Fruit fly (Drosophila melanogaster) whole organism, embryonic: ENCODE data around the gene JMJD5.

Experiments used
- Ada2b ChIP-seq: fragments of 200-800 bp; sonication (Bioruptor generic); IDR thresholded peaks from 2 replicates; pipeline ENCODE4 v1.3.6; 2022; ENCODE audit warnings: missing biosample characterization, missing genetic modification characterization
- BEAF-32 ChIP-seq: fragments of 200-800 bp; sonication (Bioruptor generic); optimal IDR thresholded peaks from 3 replicates; lab custom pipeline; 2017; ENCODE audit warnings: missing biosample characterization, missing genetic modification characterization, mild to moderate bottlenecking, moderate library complexity, missing genetic modification reagents
- Bgb ChIP-seq: fragments of 200-800 bp; sonication (Bioruptor generic); IDR thresholded peaks from 2 replicates; pipeline ENCODE4 v1.3.6; 2022; ENCODE audit warnings: missing biosample characterization, missing genetic modification characterization; ENCODE audit not compliant: partially characterized antibody
- CG10147 ChIP-seq: fragments of 200-800 bp; sonication (Bioruptor generic); optimal IDR thresholded peaks from 2 replicates; lab custom pipeline; 2019; ENCODE audit warnings: missing biosample characterization, mild to moderate bottlenecking, missing genetic modification characterization, moderate library complexity
- CG10366 ChIP-seq: fragments of 200-800 bp; sonication (Bioruptor generic); IDR thresholded peaks from 2 replicates; pipeline ENCODE4 v1.3.6; 2022; ENCODE audit warnings: missing biosample characterization, missing genetic modification characterization
- CG10959 ChIP-seq: fragments of 200-800 bp; sonication (Bioruptor generic); IDR thresholded peaks from 2 replicates; pipeline ENCODE4 v1.3.6; 2022; ENCODE audit warnings: missing biosample characterization, missing genetic modification characterization
- CG11560 ChIP-seq: fragments of 200-800 bp; sonication (Bioruptor generic); IDR thresholded peaks from 3 replicates; pipeline ENCODE4 v1.3.6; 2022; ENCODE audit warnings: missing biosample characterization, missing genetic modification characterization
- CG12219 ChIP-seq: fragments of 200-800 bp; sonication (Bioruptor generic); optimal IDR thresholded peaks from 3 replicates; lab custom pipeline; 2018; ENCODE audit warnings: missing biosample characterization, mild to moderate bottlenecking, missing genetic modification characterization
- CG13123 ChIP-seq: fragments of 200-800 bp; sonication (Bioruptor generic); optimal IDR thresholded peaks from 2 replicates; lab custom pipeline; 2016; ENCODE audit warnings: missing biosample characterization, missing genetic modification characterization
- CG14014 ChIP-seq: fragments of 200-800 bp; sonication (Bioruptor generic); IDR thresholded peaks from 2 replicates; pipeline ENCODE4 v1.3.6; 2022; ENCODE audit warnings: missing biosample characterization, missing genetic modification characterization
- CG16815 ChIP-seq: fragments of 200-800 bp; sonication (Bioruptor generic); optimal IDR thresholded peaks from 3 replicates; lab custom pipeline; 2017; ENCODE audit warnings: missing biosample characterization, mild to moderate bottlenecking, missing genetic modification characterization
- CG18262 ChIP-seq: fragments of 200-800 bp; optimal IDR thresholded peaks from 3 replicates; lab custom pipeline; 2019; ENCODE audit warnings: missing biosample characterization, mild to moderate bottlenecking, missing genetic modification characterization, moderate library complexity
- CG2199 ChIP-seq: fragments of 200-800 bp; sonication (Bioruptor generic); IDR thresholded peaks from 3 replicates; pipeline ENCODE4 v1.3.6; 2022; ENCODE audit warnings: missing biosample characterization, missing genetic modification characterization
- CG4617 ChIP-seq: fragments of 200-800 bp; sonication (Bioruptor generic); optimal IDR thresholded peaks from 3 replicates; lab custom pipeline; 2016; ENCODE audit warnings: missing biosample characterization, missing genetic modification characterization, borderline replicate concordance
- CG6254 ChIP-seq: fragments of 200-800 bp; sonication (Bioruptor generic); optimal IDR thresholded peaks from 3 replicates; lab custom pipeline; 2017; ENCODE audit warnings: mild to moderate bottlenecking, missing biosample characterization, missing genetic modification reagents, missing genetic modification characterization
- CG6654 ChIP-seq: fragments of 200-800 bp; sonication (Bioruptor generic); optimal IDR thresholded peaks from 2 replicates; lab custom pipeline; 2017; ENCODE audit warnings: missing biosample characterization, mild to moderate bottlenecking, missing genetic modification characterization
- CG6813 ChIP-seq: fragments of 200-800 bp; sonication (Bioruptor generic); optimal IDR thresholded peaks from 2 replicates; lab custom pipeline; 2017; ENCODE audit warnings: missing biosample characterization, missing genetic modification characterization, mild to moderate bottlenecking, moderate library complexity, missing genetic modification reagents
- CG7786 ChIP-seq: fragments of 200-800 bp; sonication (Bioruptor generic); optimal IDR thresholded peaks from 2 replicates; lab custom pipeline; 2016; ENCODE audit warnings: missing biosample characterization, missing genetic modification characterization
- CG7928 ChIP-seq: fragments of 200-800 bp; sonication (Bioruptor generic); optimal IDR thresholded peaks from 2 replicates; lab custom pipeline; 2017; ENCODE audit warnings: missing biosample characterization, mild to moderate bottlenecking, missing genetic modification characterization
- E2f1 ChIP-seq: fragments of 200-800 bp; sonication (Bioruptor generic); IDR thresholded peaks from 2 replicates; pipeline ENCODE4 v1.3.6; 2022; ENCODE audit warnings: missing biosample characterization, missing genetic modification characterization
- Eip74EF ChIP-seq, 2 experiments: fragments of 200-800 bp in 1 of 2; fragments of >200 bp in 1 of 2; sonication (Bioruptor generic) in 1 of 2; optimal IDR thresholded peaks; 2 replicates each; lab custom pipeline; 2017 to 2019; ENCODE audit warnings: missing biosample characterization in 2 of 2, missing genetic modification characterization in 2 of 2, mild to moderate bottlenecking in 1 of 2, moderate library complexity in 1 of 2
- Elba2 ChIP-seq: fragments of 200-800 bp; sonication (Bioruptor generic); optimal IDR thresholded peaks from 3 replicates; lab custom pipeline; 2016; ENCODE audit warnings: missing biosample characterization, missing genetic modification characterization
- Hmr ChIP-seq: fragments of 200-800 bp; sonication (Bioruptor generic); optimal IDR thresholded peaks from 3 replicates; lab custom pipeline; 2017; ENCODE audit warnings: mild to moderate bottlenecking, missing biosample characterization, missing genetic modification reagents, missing genetic modification characterization
- Mad ChIP-seq: fragments of 200-800 bp; sonication (Bioruptor generic); optimal IDR thresholded peaks from 2 replicates; lab custom pipeline; 2016; ENCODE audit warnings: missing biosample characterization, missing genetic modification characterization
- Meics ChIP-seq: fragments of 200-800 bp; sonication (Bioruptor generic); optimal IDR thresholded peaks from 2 replicates; lab custom pipeline; 2017; ENCODE audit warnings: missing biosample characterization, mild to moderate bottlenecking, missing genetic modification characterization
- Myb ChIP-seq: fragments of 200-800 bp; sonication (Bioruptor generic); optimal IDR thresholded peaks from 2 replicates; lab custom pipeline; 2016; ENCODE audit warnings: missing biosample characterization, missing genetic modification characterization
- Rfx ChIP-seq: fragments of 200-800 bp; sonication (Bioruptor generic); IDR thresholded peaks from 2 replicates; pipeline ENCODE4 v1.3.6; 2022; ENCODE audit warnings: missing biosample characterization, missing genetic modification characterization
- Taf1 ChIP-seq: fragments of 200-800 bp; sonication (Bioruptor generic); IDR thresholded peaks from 2 replicates; pipeline ENCODE4 v1.3.6; 2022; ENCODE audit warnings: missing biosample characterization, missing genetic modification characterization
- btn ChIP-seq: fragments of 200-800 bp; sonication (Bioruptor generic); optimal IDR thresholded peaks from 2 replicates; lab custom pipeline; 2016; ENCODE audit warnings: missing biosample characterization, missing genetic modification characterization
- corto ChIP-seq: fragments of 200-800 bp; sonication (Bioruptor generic); optimal IDR thresholded peaks from 2 replicates; lab custom pipeline; 2016; ENCODE audit warnings: missing biosample characterization, mild to moderate bottlenecking, missing genetic modification characterization, moderate library complexity
- da ChIP-seq: fragments of 200-800 bp; sonication (Bioruptor generic); optimal IDR thresholded peaks from 2 replicates; lab custom pipeline; 2016; ENCODE audit warnings: missing biosample characterization, missing genetic modification characterization
- dimm ChIP-seq: fragments of 200-800 bp; sonication (Bioruptor generic); IDR thresholded peaks from 2 replicates; pipeline ENCODE4 v1.3.6; 2022; ENCODE audit warnings: missing biosample characterization, missing genetic modification characterization
- dm ChIP-seq: fragments of 200-800 bp; sonication (Bioruptor generic); optimal IDR thresholded peaks from 3 replicates; lab custom pipeline; 2016; ENCODE audit warnings: missing biosample characterization, missing genetic modification characterization
- fu2 ChIP-seq: fragments of 200-800 bp; sonication (Bioruptor generic); optimal IDR thresholded peaks from 2 replicates; lab custom pipeline; 2016; ENCODE audit warnings: missing biosample characterization, missing genetic modification characterization
- ham ChIP-seq: fragments of 200-800 bp; sonication (Bioruptor generic); IDR thresholded peaks from 2 replicates; pipeline ENCODE4 v1.3.6; 2022; ENCODE audit warnings: missing biosample characterization, missing genetic modification characterization
- hbn ChIP-seq: fragments of 200-800 bp; sonication (Bioruptor generic); IDR thresholded peaks from 2 replicates; pipeline ENCODE4 v1.3.6; 2022; ENCODE audit warnings: missing biosample characterization, missing genetic modification characterization; ENCODE audit not compliant: partially characterized antibody
- kah ChIP-seq: fragments of 200-800 bp; sonication (Bioruptor generic); optimal IDR thresholded peaks from 2 replicates; lab custom pipeline; 2018; ENCODE audit warnings: missing biosample characterization, mild to moderate bottlenecking, missing genetic modification characterization
- klu ChIP-seq: fragments of 200-800 bp; sonication (Bioruptor generic); IDR thresholded peaks from 2 replicates; pipeline ENCODE4 v1.3.6; 2022; ENCODE audit warnings: missing biosample characterization, missing genetic modification characterization
- lilli ChIP-seq: fragments of 200-800 bp; sonication (Bioruptor generic); optimal IDR thresholded peaks from 3 replicates; lab custom pipeline; 2016; ENCODE audit warnings: missing biosample characterization, missing genetic modification characterization
- lmd ChIP-seq: fragments of 200-800 bp; sonication (Bioruptor generic); IDR thresholded peaks from 2 replicates; pipeline ENCODE4 v1.3.6; 2022; ENCODE audit warnings: missing biosample characterization, missing genetic modification characterization
- lov ChIP-seq, 2 experiments: fragments of 200-800 bp in 1 of 2; fragments of >200 bp in 1 of 2; sonication (Bioruptor generic) in 1 of 2; IDR thresholded peaks in 1 of 2; optimal IDR thresholded peaks in 1 of 2; 2 replicates in 1 of 2; 3 replicates in 1 of 2; pipeline versions ENCODE4 v1.3.6 to Lab custom; 2017 to 2022; ENCODE audit warnings: missing biosample characterization in 1 of 2, missing genetic modification characterization in 1 of 2
- nom ChIP-seq: fragments of 200-800 bp; sonication (Bioruptor generic); optimal IDR thresholded peaks from 2 replicates; lab custom pipeline; 2017; ENCODE audit warnings: missing biosample characterization, missing genetic modification characterization, mild to moderate bottlenecking, moderate library complexity, missing genetic modification reagents
- pnt ChIP-seq: fragments of 200-800 bp; sonication (Bioruptor generic); optimal IDR thresholded peaks from 3 replicates; lab custom pipeline; 2016; ENCODE audit warnings: missing biosample characterization, missing genetic modification characterization
- pros ChIP-seq: fragments of 200-800 bp; sonication (Bioruptor generic); optimal IDR thresholded peaks from 3 replicates; lab custom pipeline; 2019; ENCODE audit warnings: missing biosample characterization, mild to moderate bottlenecking, missing genetic modification characterization, moderate library complexity
- sim ChIP-seq: fragments of 200-800 bp; sonication (Bioruptor generic); IDR thresholded peaks from 2 replicates; pipeline ENCODE4 v1.3.6; 2022; ENCODE audit warnings: missing biosample characterization, missing genetic modification characterization
- slou ChIP-seq: fragments of 200-800 bp; sonication (Bioruptor generic); optimal IDR thresholded peaks from 3 replicates; lab custom pipeline; 2016; ENCODE audit warnings: missing biosample characterization, missing genetic modification characterization
- ssp ChIP-seq: fragments of 200-800 bp; sonication (Bioruptor generic); IDR thresholded peaks from 2 replicates; pipeline ENCODE4 v1.3.6; 2022; ENCODE audit warnings: missing biosample characterization, missing genetic modification characterization
- stc ChIP-seq: fragments of 200-800 bp; sonication (Bioruptor generic); IDR thresholded peaks from 2 replicates; pipeline ENCODE4 v1.3.6; 2022; ENCODE audit warnings: missing biosample characterization, missing genetic modification characterization
- tup ChIP-seq: fragments of 200-800 bp; sonication (Bioruptor generic); optimal IDR thresholded peaks from 2 replicates; lab custom pipeline; 2016; ENCODE audit warnings: missing biosample characterization, mild to moderate bottlenecking, missing genetic modification characterization, moderate library complexity
- zen ChIP-seq: fragments of 200-800 bp; sonication (Bioruptor generic); optimal IDR thresholded peaks from 3 replicates; lab custom pipeline; 2018; ENCODE audit warnings: missing biosample characterization, mild to moderate bottlenecking, missing genetic modification characterization, moderate library complexity

JMJD5 gene

DNA sequence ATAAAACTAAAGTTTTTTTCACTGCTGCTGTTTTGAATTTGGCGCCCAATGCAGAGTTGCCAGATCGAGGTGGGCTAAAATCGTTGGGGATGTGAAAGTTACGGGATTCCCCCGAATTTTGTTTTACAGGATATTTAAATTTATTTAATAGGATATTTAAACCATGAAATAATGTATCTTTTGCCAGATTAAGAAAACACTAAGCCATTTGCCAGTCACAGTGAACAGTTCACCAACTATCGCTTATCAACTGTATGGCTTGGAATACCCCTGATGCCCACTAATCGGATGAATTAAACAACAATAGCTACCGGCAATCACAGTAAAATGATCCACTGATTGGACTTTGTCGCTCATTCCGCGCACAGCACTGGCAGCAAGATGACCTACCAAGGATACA lies 9.9 kb upstream of the JMJD5 start, which contains the start of gene Dci (continued):
- TF ChIP-seq CG7786 (GFP tag; lab: Kevin White, UChicago) (peak; percentile 66), sim (GFP tag; lab: Robert Waterston, UW) (no peak), lmd (GFP tag; lab: Robert Waterston, UW) (peak; percentile 46; the same call in 1 of the 2 replicates), lov (optimal IDR thresholded peaks at IDR 0.05; lab: Kevin White, UChicago) (no peak), lov (GFP tag; IDR thresholded peaks at IDR 0.05; lab: Robert Waterston, UW) (0 out of 3 replicates have a peak, but pooled peaks have one; percentile 12), slou (GFP tag; lab: Kevin White, UChicago) (peak; percentile 57), CG11560 (tag; lab: Robert Waterston, UW) (no peak; the same call in 2 of the 3 replicates), dimm (GFP tag; lab: Robert Waterston, UW) (peak; percentile 35; the same call in 1 of the 2 replicates), CG6654 (GFP tag; lab: Kevin White, UChicago) (no peak), CG10959 (GFP tag; lab: Robert Waterston, UW) (peak; percentile 47; the same call in 1 of the 2 replicates), Rfx (GFP tag; lab: Robert Waterston, UW) (peak; percentile 87), hbn (GFP tag; lab: Robert Waterston, UW) (peak; percentile 89), nom (GFP tag; lab: Kevin White, UChicago) (no peak), pnt (GFP tag; lab: Kevin White, UChicago) (peak; percentile 62), Taf1 (GFP tag; lab: Robert Waterston, UW) (peak; percentile 50; the same call in 1 of the 2 replicates), kah (GFP tag; lab: Kevin White, UChicago) (no peak), stc (GFP tag; lab: Robert Waterston, UW) (no peak), fu2 (peak; percentile 54), E2f1 (peak; percentile 68), klu (peak; percentile 37; the same call in 1 of the 2 replicates), ham (GFP tag; lab: Robert Waterston, UW) (peak; percentile 77; the same call in 1 of the 2 replicates), Eip74EF (GFP tag; optimal IDR thresholded peaks at IDR 0.05; lab: Kevin White, UChicago) (no peak), Meics (GFP tag; lab: Kevin White, UChicago) (peak; percentile 54), corto (GFP tag; lab: Kevin White, UChicago) (no peak), CG7928 (GFP tag; lab: Kevin White, UChicago) (peak; percentile 32), Elba2 (GFP tag; lab: Kevin White, UChicago) (peak; percentile 26), Bgb (GFP tag; lab: Robert Waterston, UW) (peak; percentile 82), zen (tag; lab: Kevin White, UChicago) (peak; percentile 68), Ada2b (GFP tag; lab: Robert Waterston, UW) (peak; percentile 84), CG2199 (GFP tag; lab: Robert Waterston, UW) (0 out of 3 replicates have a peak, but pooled peaks have one; percentile 73), CG13123 (no peak), btn (GFP tag; lab: Kevin White, UChicago) (no peak), CG6813 (GFP tag; lab: Kevin White, UChicago) (no peak), CG18262 (tag; lab: Kevin White, UChicago) (no peak), tup (GFP tag; lab: Kevin White, UChicago) (peak; percentile 63), dm (GFP tag; lab: Kevin White, UChicago) (peak; percentile 36), da (peak; percentile 20), Mad (GFP tag; lab: Kevin White, UChicago) (peak; percentile 29), pros (GFP tag; lab: Kevin White, UChicago) (no peak), Myb (peak; percentile 10), CG10366 (GFP tag; lab: Robert Waterston, UW) (peak; percentile 82), CG4617 (GFP tag; lab: Kevin White, UChicago) (peak; percentile 77), BEAF-32 (GFP tag; lab: Kevin White, UChicago) (peak; percentile 88), ssp (GFP tag; lab: Robert Waterston, UW) (peak; percentile 59), Hmr (GFP tag; lab: Kevin White, UChicago) (peak; percentile 64), CG12219 (no peak), lilli (GFP tag; lab: Kevin White, UChicago) (peak; percentile 77), CG10147 (GFP tag; lab: Kevin White, UChicago) (no peak), CG6254 (no peak), CG16815 (GFP tag; lab: Kevin White, UChicago) (peak; percentile 45), CG14014 (GFP tag; lab: Robert Waterston, UW) (peak; percentile 84)
